Worm (Caenorhabditis elegans) whole organism, early embryonic: ENCODE data around the gene ugt-51.

ENCODE experiments used
- B0310.2 ChIP-seq: sonication (generic microtip); optimal IDR thresholded peaks from 2 replicates; lab custom pipeline; 2016; ENCODE audit warnings: mild to moderate bottlenecking, missing genetic modification characterization, missing compliant biosample characterization
- F13C5.2 ChIP-seq: sonication (generic microtip); optimal IDR thresholded peaks from 2 replicates; lab custom pipeline; 2017; ENCODE audit warnings: mild to moderate bottlenecking, missing genetic modification characterization, inconsistent platforms, missing compliant biosample characterization
- aly-1 ChIP-seq: sonication (generic microtip); optimal IDR thresholded peaks from 2 replicates; lab custom pipeline; 2016; ENCODE audit warnings: missing genetic modification characterization, missing compliant biosample characterization
- ama-1 ChIP-seq: fragments of 150-350 bp; optimal IDR thresholded peaks from 2 replicates; lab custom pipeline; 2014
- ceh-13 ChIP-seq: fragments of 200-800 bp; sonication (Bioruptor generic); optimal IDR thresholded peaks from 2 replicates; lab custom pipeline; 2018; ENCODE audit warnings: mild to moderate bottlenecking, missing genetic modification characterization, missing compliant biosample characterization
- ceh-36 ChIP-seq: sonication (generic microtip); optimal IDR thresholded peaks from 2 replicates; lab custom pipeline; 2016; ENCODE audit warnings: missing genetic modification characterization, inconsistent platforms, missing compliant biosample characterization
- flt-1 ChIP-seq: fragments of 200-800 bp; sonication (Bioruptor generic); IDR thresholded peaks from 2 replicates; pipeline ENCODE4 v1.3.6; 2022; ENCODE audit warnings: missing genetic modification characterization, missing compliant biosample characterization
- hmg-4 ChIP-seq: fragments of 200-800 bp; sonication (Bioruptor generic); optimal IDR thresholded peaks from 2 replicates; lab custom pipeline; 2018; ENCODE audit warnings: mild to moderate bottlenecking, missing genetic modification characterization, missing compliant biosample characterization
- hnd-1 ChIP-seq: sonication (generic microtip); optimal IDR thresholded peaks from 2 replicates; lab custom pipeline; 2016; ENCODE audit warnings: missing genetic modification characterization, missing compliant biosample characterization
- pes-1 ChIP-seq: fragments of 200-800 bp; sonication (Bioruptor generic); IDR thresholded peaks from 2 replicates; pipeline ENCODE4 v1.3.6; 2022; ENCODE audit warnings: missing genetic modification reagents, missing genetic modification characterization, missing compliant biosample characterization
- sea-1 ChIP-seq: fragments of 200-800 bp; sonication (Bioruptor generic); conservative IDR thresholded peaks from 2 replicates; pipeline ENCODE4 v1.3.6; 2022; ENCODE audit warnings: missing genetic modification characterization, missing compliant biosample characterization
- tbx-11 ChIP-seq: fragments of 200-800 bp; sonication (Bioruptor generic); IDR thresholded peaks from 2 replicates; pipeline ENCODE4 v1.3.6; 2022; ENCODE audit warnings: missing genetic modification characterization, missing compliant biosample characterization
- tbx-37 ChIP-seq: fragments of 200-800 bp; sonication (Bioruptor generic); conservative IDR thresholded peaks from 2 replicates; pipeline ENCODE4 v1.3.6; 2022; ENCODE audit warnings: missing genetic modification reagents, missing genetic modification characterization, missing compliant biosample characterization
- tra-4 ChIP-seq: sonication (generic microtip); optimal IDR thresholded peaks from 2 replicates; lab custom pipeline; 2017; ENCODE audit warnings: missing genetic modification characterization, missing compliant biosample characterization

DNA sequence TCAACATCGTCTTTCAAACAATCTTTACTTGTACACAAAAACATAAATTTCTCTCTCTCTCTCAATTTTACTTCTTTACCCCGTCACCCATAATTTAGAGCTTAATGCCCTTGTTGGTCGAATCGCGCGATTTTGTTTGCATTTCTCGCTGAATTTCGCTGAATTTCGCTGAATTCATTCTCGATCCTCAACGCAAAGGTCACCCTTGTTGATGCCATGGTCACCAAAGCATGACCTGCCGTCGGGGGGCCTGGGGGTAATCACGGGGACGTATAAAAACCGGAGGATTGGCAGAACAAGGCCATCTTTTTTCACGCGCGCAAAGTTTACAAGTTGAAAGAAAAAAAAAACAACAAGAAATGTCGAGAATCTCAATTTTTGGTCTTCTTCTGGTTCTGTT is 47.1 kb downstream of the ugt-51 start, which contains the start of gene F14F9.8:
- no peak for TF ChIP-seq B0310.2 (tag; lab: Kevin White, UChicago)
- no peak for TF ChIP-seq ceh-36 (tag; lab: Kevin White, UChicago)
- TF ChIP-seq flt-1 = no peak
- TF ChIP-seq pes-1 = no peak
- TF ChIP-seq hnd-1 = no peak
- TF ChIP-seq ama-1 (lab: Kevin White, UChicago) = no peak
- no peak for TF ChIP-seq tbx-11 (GFP tag; lab: Robert Waterston, UW)
- no peak for TF ChIP-seq hmg-4 (GFP tag; lab: Kevin White, UChicago)
- no peak for TF ChIP-seq sea-1
- TF ChIP-seq F13C5.2 (tag; lab: Kevin White, UChicago) = no peak
- TF ChIP-seq tbx-37 (GFP tag; lab: Robert Waterston, UW) = no peak
- TF ChIP-seq ceh-13 (GFP tag; lab: Kevin White, UChicago) = no peak
- TF ChIP-seq tra-4 = no peak
- no peak for TF ChIP-seq aly-1 (tag; lab: Kevin White, UChicago)
